Worm (Caenorhabditis elegans): Measurements from ENCODE around the gene Y38A10A.7.

The Y38A10A.7 gene

DNA sequence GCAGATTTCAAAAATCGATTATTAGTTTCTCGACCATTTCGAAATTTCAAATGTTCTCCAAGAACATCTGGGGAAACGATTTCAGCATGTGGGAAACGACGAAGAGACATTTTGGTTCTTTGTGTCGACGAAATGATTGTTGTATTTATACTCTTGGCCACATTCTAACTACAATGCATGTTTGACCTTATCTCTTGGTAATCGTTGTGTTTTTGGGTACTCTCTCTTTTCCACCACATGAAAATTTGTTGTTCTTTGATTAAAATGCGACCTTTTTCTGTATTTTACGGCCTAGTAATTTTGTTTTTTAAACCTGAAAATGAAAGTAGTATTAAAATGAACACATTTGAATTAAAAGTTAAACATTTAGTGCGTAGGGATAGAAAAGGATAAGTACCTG lies 16.8 kb downstream of the Y38A10A.7 start, which contains the start of gene F17A9.5:
Gene F17A9.5 (minus strand): TSS at position 175 of the 400 bp plus-strand sequence.
- TF ChIP-seq zag-1 (tag; optimal IDR thresholded peaks at IDR 0.05) (no peak), pha-4 (tag; optimal IDR thresholded peaks at IDR 0.05) (no peak), fkh-10 (GFP tag; optimal IDR thresholded peaks at IDR 0.05) (no peak), nhr-43 (tag; optimal IDR thresholded peaks at IDR 0.05; ENCODE audit: poor library complexity, severe bottlenecking) (no peak), lsy-12 (tag; optimal IDR thresholded peaks at IDR 0.05) (no peak), tbx-2 (tag; optimal IDR thresholded peaks at IDR 0.05) (no peak), eor-1 (tag; optimal IDR thresholded peaks at IDR 0.05) (no peak), aly-2 (tag; optimal IDR thresholded peaks at IDR 0.05) (no peak), ZK546.5 (tag; optimal IDR thresholded peaks at IDR 0.05) (no peak), ceh-82 (tag; optimal IDR thresholded peaks at IDR 0.05) (no peak)

DNA sequence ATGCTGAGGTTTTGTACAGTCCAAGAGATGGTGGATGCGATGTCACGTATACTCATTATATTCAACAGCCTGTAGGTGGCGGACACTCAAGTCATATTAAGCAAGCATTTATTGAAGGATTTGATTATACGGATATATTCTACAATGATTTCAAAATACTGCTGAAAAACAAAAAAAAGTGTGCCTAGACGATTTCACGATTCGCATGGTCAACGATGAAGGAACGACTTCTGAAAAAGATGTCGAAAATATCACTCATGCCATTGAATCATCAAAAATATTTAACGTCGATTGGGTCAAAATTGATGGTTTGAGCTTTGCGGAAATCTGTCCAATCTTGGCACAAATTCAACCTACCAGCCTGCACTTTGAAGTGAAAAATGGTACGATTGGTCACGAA lies 21.0 kb downstream of the Y38A10A.7 start:
- TF ChIP-seq unc-62 (GFP tag; optimal IDR thresholded peaks at IDR 0.05), result no peak
- TF ChIP-seq nhr-12 (tag; optimal IDR thresholded peaks at IDR 0.05), result no peak
- no peak for TF ChIP-seq pqm-1 (tag; optimal IDR thresholded peaks at IDR 0.05)
- no peak for TF ChIP-seq R02D3.7 (tag; optimal IDR thresholded peaks at IDR 0.05)
- TF ChIP-seq lin-15B (tag; optimal IDR thresholded peaks at IDR 0.05), result no peak
- TF ChIP-seq pha-4 (tag; optimal IDR thresholded peaks at IDR 0.05), result no peak
- no peak for TF ChIP-seq nhr-77 (tag; optimal IDR thresholded peaks at IDR 0.05)
- no peak for TF ChIP-seq ztf-4 (tag; optimal IDR thresholded peaks at IDR 0.05)
- TF ChIP-seq nhr-237 (tag; optimal IDR thresholded peaks at IDR 0.05), result no peak
- no peak for TF ChIP-seq nfya-1 (tag; optimal IDR thresholded peaks at IDR 0.05; ENCODE audit: insufficient read depth)
- TF ChIP-seq ceh-82 (tag; optimal IDR thresholded peaks at IDR 0.05), result no peak
- TF ChIP-seq ceh-16 (tag; optimal IDR thresholded peaks at IDR 0.05), result no peak

DNA sequence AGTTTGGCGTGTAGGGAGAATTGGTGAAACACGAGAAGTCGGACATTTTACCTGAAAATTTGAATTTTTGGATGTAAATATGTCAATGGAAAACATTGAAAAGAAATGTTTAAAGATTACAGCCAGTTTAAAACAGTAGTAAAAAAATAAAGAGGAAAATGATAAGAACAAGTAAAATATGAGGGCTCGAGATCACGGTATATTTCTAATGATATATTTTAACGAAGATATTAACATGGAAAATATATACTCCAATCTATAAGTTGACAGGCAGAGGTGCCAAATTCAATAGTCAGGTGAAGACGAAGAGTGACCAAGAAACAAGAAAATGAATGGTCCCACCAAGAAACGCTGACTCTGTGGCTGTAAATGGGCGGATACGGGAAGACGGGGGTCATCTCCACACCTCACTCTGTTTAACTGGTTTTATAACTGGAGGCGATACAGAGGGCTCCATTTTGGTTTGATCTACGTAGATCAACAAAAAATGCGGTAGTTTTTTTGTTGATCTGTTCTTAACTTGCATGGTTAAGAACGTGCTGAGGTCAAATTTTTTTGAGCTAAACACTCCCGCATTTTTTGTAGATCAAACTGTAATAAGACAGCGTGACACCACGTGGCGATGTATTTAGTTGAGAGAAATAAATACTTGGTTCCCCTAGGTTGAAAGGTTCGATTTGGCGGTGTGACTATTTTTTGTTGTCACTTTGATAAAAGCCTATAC lies 24.3 kb downstream of the Y38A10A.7 start, which contains the start of gene ceh-49:
Gene ceh-49 (minus strand): TSS at position 51 of the 724 bp plus-strand sequence.
- TF ChIP-seq ztf-11 (tag; optimal IDR thresholded peaks at IDR 0.05) (no peak), ama-1 (optimal IDR thresholded peaks at IDR 0.05) (no peak), ztf-4 (tag; optimal IDR thresholded peaks at IDR 0.05) (no peak)

DNA sequence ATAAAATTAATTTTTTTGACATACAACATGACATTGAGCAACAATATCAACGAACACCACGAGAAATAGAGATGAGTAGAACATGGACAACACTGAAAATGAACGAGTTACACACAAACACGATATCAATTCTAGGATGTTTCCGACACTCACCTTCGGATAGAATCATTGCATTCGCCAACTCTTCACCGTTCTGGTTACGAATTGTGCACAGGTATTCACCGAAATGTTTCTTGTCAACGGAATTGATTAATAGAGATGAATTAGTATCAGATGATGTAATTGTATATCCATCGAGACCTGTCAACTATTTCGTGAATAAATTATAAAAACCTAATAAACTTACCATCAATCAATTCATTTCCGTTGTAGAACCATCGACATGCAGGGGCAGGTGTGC lies 25.7 kb downstream of the Y38A10A.7 start:
- no peak for TF ChIP-seq nfya-1 (tag; optimal IDR thresholded peaks at IDR 0.05; ENCODE audit: insufficient read depth)
- TF ChIP-seq pqm-1 (tag; optimal IDR thresholded peaks at IDR 0.05), result no peak
- TF ChIP-seq nhr-67 (tag; optimal IDR thresholded peaks at IDR 0.05), result no peak
- TF ChIP-seq aly-2 (tag; optimal IDR thresholded peaks at IDR 0.05), result no peak
- no peak for TF ChIP-seq nhr-28 (tag; optimal IDR thresholded peaks at IDR 0.05)
- TF ChIP-seq daf-12 (tag; optimal IDR thresholded peaks at IDR 0.05), result no peak
- no peak for TF ChIP-seq ceh-82 (tag; optimal IDR thresholded peaks at IDR 0.05)
- no peak for TF ChIP-seq lin-39 (tag; optimal IDR thresholded peaks at IDR 0.05)
- TF ChIP-seq ZK546.5 (tag; optimal IDR thresholded peaks at IDR 0.05), result no peak
- no peak for TF ChIP-seq fos-1 (tag; optimal IDR thresholded peaks at IDR 0.05)
- no peak for TF ChIP-seq nhr-12 (tag; optimal IDR thresholded peaks at IDR 0.05)
- TF ChIP-seq nhr-237 (tag; optimal IDR thresholded peaks at IDR 0.05), result no peak
- TF ChIP-seq fkh-10 (GFP tag; optimal IDR thresholded peaks at IDR 0.05), result no peak
- no peak for TF ChIP-seq nhr-11 (tag; optimal IDR thresholded peaks at IDR 0.05)

DNA sequence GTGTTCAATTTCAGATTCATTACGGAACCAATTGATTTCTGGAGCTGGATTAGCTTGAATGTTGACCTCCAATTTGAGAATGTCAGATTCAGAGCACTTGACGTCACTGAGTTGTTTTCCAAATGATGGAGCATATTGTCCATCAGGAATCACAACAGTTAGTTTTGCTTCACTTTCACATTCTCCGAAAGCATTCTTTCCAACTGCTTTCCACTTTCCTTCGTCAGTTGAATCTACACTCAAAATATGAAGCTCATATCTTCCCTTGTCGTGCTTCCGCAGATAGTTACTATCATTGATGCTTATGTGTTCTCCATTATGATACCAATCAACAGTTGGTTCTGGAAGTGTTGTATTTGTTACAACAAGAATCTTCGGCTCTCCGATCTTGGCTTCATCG lies 32.4 kb downstream of the Y38A10A.7 start:
- TF ChIP-seq mdl-1 (tag; optimal IDR thresholded peaks at IDR 0.05) (no peak), nhr-12 (tag; optimal IDR thresholded peaks at IDR 0.05) (no peak), ceh-9 (tag; optimal IDR thresholded peaks at IDR 0.05) (no peak), elt-1 (tag; optimal IDR thresholded peaks at IDR 0.05) (no peak), ceh-82 (tag; optimal IDR thresholded peaks at IDR 0.05) (no peak), R02D3.7 (tag; optimal IDR thresholded peaks at IDR 0.05) (no peak), nhr-25 (tag; optimal IDR thresholded peaks at IDR 0.05) (no peak), ZK546.5 (tag; optimal IDR thresholded peaks at IDR 0.05) (no peak), ama-1 (optimal IDR thresholded peaks at IDR 0.05) (no peak), snpc-4 (tag; optimal IDR thresholded peaks at IDR 0.05) (no peak), unc-62 (GFP tag; optimal IDR thresholded peaks at IDR 0.05) (no peak), skn-1 (tag; optimal IDR thresholded peaks at IDR 0.05) (no peak), nhr-28 (tag; optimal IDR thresholded peaks at IDR 0.05) (no peak), eor-1 (tag; optimal IDR thresholded peaks at IDR 0.05) (no peak), mml-1 (tag; optimal IDR thresholded peaks at IDR 0.05) (no peak), nhr-237 (tag; optimal IDR thresholded peaks at IDR 0.05) (no peak), tbx-2 (tag; optimal IDR thresholded peaks at IDR 0.05) (no peak), ztf-4 (tag; optimal IDR thresholded peaks at IDR 0.05) (no peak)

All from whole organism, L3 larva.